Worm (Caenorhabditis elegans): ENCODE data around the gene cox-6A.

The cox-6A gene

DNA sequence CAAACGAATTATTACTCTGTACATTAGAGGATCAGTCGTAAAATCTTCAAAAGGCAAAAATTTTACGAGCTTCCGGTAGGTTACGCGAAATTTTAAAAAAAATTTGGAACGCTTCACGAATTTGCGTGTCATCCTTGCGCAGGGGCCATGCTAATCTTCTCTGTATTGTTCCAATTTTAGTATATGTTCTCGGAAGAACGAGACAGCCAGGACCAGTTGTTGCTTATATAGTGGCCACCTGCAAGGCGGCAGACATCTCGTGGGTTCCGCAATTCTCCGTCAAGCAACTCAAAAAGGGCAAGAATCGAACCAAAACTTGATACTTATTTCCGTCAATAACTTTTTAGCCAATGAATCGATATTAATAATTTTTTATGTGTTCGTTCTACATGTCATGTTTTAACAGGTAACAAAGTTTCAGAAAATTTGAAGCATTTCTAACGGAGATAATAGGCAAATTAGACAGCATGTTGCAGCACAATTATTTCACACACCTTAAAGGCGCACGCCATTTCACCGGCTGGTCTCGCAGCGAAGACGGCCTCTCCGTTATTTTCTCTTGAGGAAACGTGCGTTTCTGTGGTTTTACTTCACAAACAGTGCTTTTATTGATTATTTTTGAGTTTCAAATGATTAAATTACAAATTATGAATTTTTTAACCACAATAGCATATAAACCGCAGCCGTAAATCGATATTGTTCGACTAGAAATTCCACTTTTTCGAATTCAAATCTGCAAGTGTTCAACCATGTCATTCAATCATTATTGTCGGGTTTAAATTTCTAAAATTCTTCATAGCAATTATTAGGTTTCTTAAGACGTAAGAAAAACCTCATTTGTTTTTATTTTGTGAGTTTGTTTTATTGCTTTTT lies 588 bp upstream of the cox-6A start:
- TF ChIP-seq ceh-90 (tag; optimal IDR thresholded peaks at IDR 0.05) (peak; percentile 38), egl-27 (tag; optimal IDR thresholded peaks at IDR 0.05) (no peak), ztf-4 (tag; optimal IDR thresholded peaks at IDR 0.05) (peak; percentile 84), C16A3.4 (tag; optimal IDR thresholded peaks at IDR 0.05) (peak; percentile 51), nhr-85 (tag) (peak; percentile 97), lin-39 (tag; optimal IDR thresholded peaks at IDR 0.05) (peak; percentile 68), nhr-76 (tag; optimal IDR thresholded peaks at IDR 0.05) (no peak), elt-2 (tag; optimal IDR thresholded peaks at IDR 0.05) (peak; percentile 77), pqm-1 (tag; optimal IDR thresholded peaks at IDR 0.05) (no peak), mab-9 (GFP tag; IDR thresholded peaks at IDR 0.05) (peak; percentile 78), dsc-1 (tag; optimal IDR thresholded peaks at IDR 0.05) (peak; percentile 87), zag-1 (tag; optimal IDR thresholded peaks at IDR 0.05) (no peak), sup-37 (GFP tag; optimal IDR thresholded peaks at IDR 0.05) (peak; percentile 63), lir-3 (tag; optimal IDR thresholded peaks at IDR 0.05; ENCODE audit: poor library complexity) (peak; percentile 72), ets-5 (GFP tag; IDR thresholded peaks at IDR 0.05) (no peak), lsy-2 (tag; optimal IDR thresholded peaks at IDR 0.05) (peak; percentile 50 to 74), tbx-2 (tag; optimal IDR thresholded peaks at IDR 0.05) (peak; percentile 89), mep-1 (tag; optimal IDR thresholded peaks at IDR 0.05) (peak; percentile 67), unc-86 (tag; optimal IDR thresholded peaks at IDR 0.05) (peak; percentile 89), jun-1 (tag; optimal IDR thresholded peaks at IDR 0.05) (peak; percentile 63), alr-1 (tag; optimal IDR thresholded peaks at IDR 0.05; ENCODE audit: borderline replicate concordance) (no peak), unc-30 (tag; optimal IDR thresholded peaks at IDR 0.05) (no peak), dpl-1 (GFP tag; optimal IDR thresholded peaks at IDR 0.05) (peak; percentile 43 to 67 (median 49)), lin-15B (tag; optimal IDR thresholded peaks at IDR 0.05) (peak; percentile 37), nhr-90 (tag; optimal IDR thresholded peaks at IDR 0.05; ENCODE audit: poor library complexity) (peak; percentile 92), ceh-88 (GFP tag; IDR thresholded peaks at IDR 0.05) (peak; percentile 82), lin-13 (GFP tag; optimal IDR thresholded peaks at IDR 0.05) (peak; percentile 57), ztf-11 (tag; optimal IDR thresholded peaks at IDR 0.05) (peak in 1 of 2 experiments; percentile 84), fos-1 (tag; optimal IDR thresholded peaks at IDR 0.05) (peak; percentile 64), nhr-20 (tag; optimal IDR thresholded peaks at IDR 0.05) (peak; percentile 87), nhr-71 (tag; optimal IDR thresholded peaks at IDR 0.05) (peak; percentile 94), ceh-8 (GFP tag; optimal IDR thresholded peaks at IDR 0.05) (peak; percentile 82), isw-1 (GFP tag; IDR thresholded peaks at IDR 0.05) (peak; percentile 65), snu-23 (GFP tag; optimal IDR thresholded peaks at IDR 0.05) (peak; percentile 91), pag-3 (tag; optimal IDR thresholded peaks at IDR 0.05; ENCODE audit: borderline replicate concordance, insufficient read depth) (no peak), nhr-84 (tag; optimal IDR thresholded peaks at IDR 0.05) (no peak), efl-1 (optimal IDR thresholded peaks at IDR 0.05) (peak; percentile 65 to 79), efl-1 (GFP tag; optimal IDR thresholded peaks at IDR 0.05 in 1 of 2) (peak; percentile 43 to 97), swsn-7 (tag; optimal IDR thresholded peaks at IDR 0.05) (peak; percentile 91), skn-1 (tag; optimal IDR thresholded peaks at IDR 0.05) (peak; percentile 44), nhr-47 (tag; optimal IDR thresholded peaks at IDR 0.05) (peak; percentile 95), ceh-63 (GFP tag; optimal IDR thresholded peaks at IDR 0.05) (no peak), fkh-4 (tag; optimal IDR thresholded peaks at IDR 0.05; ENCODE audit: borderline replicate concordance) (peak; percentile 43), nhr-77 (tag; optimal IDR thresholded peaks at IDR 0.05) (peak; percentile 53), lin-14 (GFP tag; optimal IDR thresholded peaks at IDR 0.05) (peak; percentile 87), ceh-82 (tag; optimal IDR thresholded peaks at IDR 0.05) (peak; percentile 3 to 90 (median 89)), zip-4 (GFP tag; optimal IDR thresholded peaks at IDR 0.05) (peak; percentile 80), snpc-4 (tag; optimal IDR thresholded peaks at IDR 0.05) (peak; percentile 99), C34B4.2 (tag; optimal IDR thresholded peaks at IDR 0.05) (peak; percentile 15), grh-1 (GFP tag; IDR thresholded peaks at IDR 0.05) (peak; percentile 82)

Data from whole organism, L1 larva.